Fruit fly (Drosophila melanogaster) whole organism, embryonic: ENCODE data around the gene SoYb.

Experiments used
- CG10543 ChIP-seq: fragments of 200-800 bp; sonication (Bioruptor generic); optimal IDR thresholded peaks from 3 replicates; lab custom pipeline; 2017; ENCODE audit warnings: missing biosample characterization, mild to moderate bottlenecking, missing genetic modification characterization, moderate library complexity
- CG10979 ChIP-seq: fragments of 200-800 bp; sonication (Bioruptor generic); optimal IDR thresholded peaks from 2 replicates; lab custom pipeline; 2018; ENCODE audit warnings: missing biosample characterization, mild to moderate bottlenecking, missing genetic modification characterization, moderate library complexity
- CG11695 ChIP-seq: fragments of 200-800 bp; sonication (Bioruptor generic); IDR thresholded peaks from 3 replicates; pipeline ENCODE4 v1.3.6; 2022; ENCODE audit warnings: missing biosample characterization, missing genetic modification characterization
- CG12659 ChIP-seq: fragments of 200-800 bp; sonication (Bioruptor generic); optimal IDR thresholded peaks from 3 replicates; lab custom pipeline; 2017; ENCODE audit warnings: mild to moderate bottlenecking, missing biosample characterization, missing genetic modification reagents, missing genetic modification characterization
- CG14965 ChIP-seq: fragments of 200-800 bp; sonication (Bioruptor generic); optimal IDR thresholded peaks from 2 replicates; lab custom pipeline; 2016; ENCODE audit warnings: missing biosample characterization, missing genetic modification characterization, borderline replicate concordance
- CG15073 ChIP-seq: fragments of 200-800 bp; sonication (Bioruptor generic); optimal IDR thresholded peaks from 2 replicates; lab custom pipeline; 2016; ENCODE audit warnings: missing biosample characterization, missing genetic modification characterization
- CG17328 ChIP-seq: fragments of 200-800 bp; sonication (Bioruptor generic); IDR thresholded peaks from 2 replicates; pipeline ENCODE4 v1.3.6; 2022; ENCODE audit warnings: missing biosample characterization, missing genetic modification characterization
- CG17359 ChIP-seq: fragments of 200-800 bp; sonication (Bioruptor generic); optimal IDR thresholded peaks from 3 replicates; lab custom pipeline; 2018; ENCODE audit warnings: missing biosample characterization, mild to moderate bottlenecking, missing genetic modification characterization, moderate library complexity
- CG17829 ChIP-seq: fragments of 200-800 bp; optimal IDR thresholded peaks from 2 replicates; lab custom pipeline; 2019; ENCODE audit warnings: missing biosample characterization, mild to moderate bottlenecking, missing genetic modification characterization, moderate library complexity
- CG17912 ChIP-seq: fragments of 200-800 bp; sonication (Bioruptor generic); optimal IDR thresholded peaks from 2 replicates; lab custom pipeline; 2018; ENCODE audit warnings: missing biosample characterization, mild to moderate bottlenecking, missing genetic modification characterization
- CG2889 ChIP-seq: fragments of 200-800 bp; sonication (Bioruptor generic); IDR thresholded peaks from 3 replicates; pipeline ENCODE4 v1.3.6; 2022; ENCODE audit warnings: missing biosample characterization, missing genetic modification characterization
- CG32772 ChIP-seq: fragments of 200-800 bp; sonication (Bioruptor generic); IDR thresholded peaks from 2 replicates; pipeline ENCODE4 v1.3.6; 2022; ENCODE audit warnings: missing biosample characterization, missing genetic modification characterization
- CG3407 ChIP-seq: fragments of 200-800 bp; sonication (Bioruptor generic); optimal IDR thresholded peaks from 2 replicates; lab custom pipeline; 2018; ENCODE audit warnings: missing biosample characterization, mild to moderate bottlenecking, missing genetic modification characterization
- CG42726 ChIP-seq: fragments of 200-800 bp; sonication (Bioruptor generic); IDR thresholded peaks from 2 replicates; pipeline ENCODE4 v1.3.6; 2022; ENCODE audit warnings: missing biosample characterization, missing genetic modification characterization; ENCODE audit not compliant: partially characterized antibody
- CG6254 ChIP-seq: fragments of 200-800 bp; sonication (Bioruptor generic); optimal IDR thresholded peaks from 3 replicates; lab custom pipeline; 2017; ENCODE audit warnings: mild to moderate bottlenecking, missing biosample characterization, missing genetic modification reagents, missing genetic modification characterization
- CG7786 ChIP-seq: fragments of 200-800 bp; sonication (Bioruptor generic); optimal IDR thresholded peaks from 2 replicates; lab custom pipeline; 2016; ENCODE audit warnings: missing biosample characterization, missing genetic modification characterization
- CG7839 ChIP-seq: fragments of 200-800 bp; sonication (Bioruptor generic); optimal IDR thresholded peaks from 3 replicates; lab custom pipeline; 2018; ENCODE audit warnings: missing biosample characterization, mild to moderate bottlenecking, missing genetic modification characterization, moderate library complexity
- CG7987 ChIP-seq: fragments of 200-800 bp; sonication (Bioruptor generic); optimal IDR thresholded peaks from 2 replicates; lab custom pipeline; 2018; ENCODE audit warnings: missing biosample characterization, mild to moderate bottlenecking, missing genetic modification characterization, moderate library complexity
- CG8478 ChIP-seq: fragments of >200 bp; optimal IDR thresholded peaks from 2 replicates; lab custom pipeline; 2018
- CG9727 ChIP-seq: fragments of 200-800 bp; sonication (Bioruptor generic); optimal IDR thresholded peaks from 3 replicates; lab custom pipeline; 2017; ENCODE audit warnings: missing biosample characterization, mild to moderate bottlenecking, missing genetic modification characterization
- Chrac-16 ChIP-seq: fragments of 200-800 bp; sonication (Bioruptor generic); optimal IDR thresholded peaks from 3 replicates; lab custom pipeline; 2016; ENCODE audit warnings: missing biosample characterization, missing genetic modification characterization
- CkIIα-i1 ChIP-seq: fragments of 200-800 bp; sonication (Bioruptor generic); IDR thresholded peaks from 2 replicates; pipeline ENCODE4 v1.3.6; 2022; ENCODE audit warnings: missing biosample characterization, missing genetic modification characterization
- Dref ChIP-seq: fragments of 200-800 bp; sonication (Bioruptor generic); IDR thresholded peaks from 2 replicates; pipeline ENCODE4 v1.3.6; 2022; ENCODE audit warnings: missing biosample characterization, missing genetic modification characterization
- Ets97D ChIP-seq: fragments of 200-800 bp; sonication (Bioruptor generic); optimal IDR thresholded peaks from 3 replicates; lab custom pipeline; 2016; ENCODE audit warnings: missing biosample characterization, missing genetic modification characterization
- GATAe ChIP-seq: fragments of 200-800 bp; sonication (Bioruptor generic); conservative IDR thresholded peaks from 2 replicates; pipeline ENCODE4 v1.3.6; 2022; ENCODE audit warnings: missing biosample characterization, missing genetic modification characterization
- Hand ChIP-seq: fragments of 200-800 bp; sonication (Bioruptor generic); optimal IDR thresholded peaks from 2 replicates; lab custom pipeline; 2017; ENCODE audit warnings: mild to moderate bottlenecking, missing biosample characterization, missing genetic modification reagents, missing genetic modification characterization
- MESR4 ChIP-seq: fragments of 200-800 bp; sonication (Bioruptor generic); optimal IDR thresholded peaks from 2 replicates; lab custom pipeline; 2018; ENCODE audit warnings: missing biosample characterization, mild to moderate bottlenecking, missing genetic modification characterization, moderate library complexity
- Max ChIP-seq: fragments of 200-800 bp; sonication (Bioruptor generic); optimal IDR thresholded peaks from 2 replicates; lab custom pipeline; 2016; ENCODE audit warnings: missing biosample characterization, mild to moderate bottlenecking, missing genetic modification characterization
- NK7.1 ChIP-seq: fragments of 200-800 bp; sonication (Bioruptor generic); optimal IDR thresholded peaks from 3 replicates; lab custom pipeline; 2016; ENCODE audit warnings: missing biosample characterization, missing genetic modification characterization
- Opbp ChIP-seq: fragments of 200-800 bp; sonication (Bioruptor generic); IDR thresholded peaks from 3 replicates; pipeline ENCODE4 v1.3.6; 2022; ENCODE audit warnings: missing biosample characterization, missing genetic modification characterization; ENCODE audit not compliant: partially characterized antibody
- Sin3A ChIP-seq: fragments of >200 bp; optimal IDR thresholded peaks from 2 replicates; lab custom pipeline; 2018
- Spps ChIP-seq: fragments of 200-800 bp; sonication (Bioruptor generic); optimal IDR thresholded peaks from 2 replicates; lab custom pipeline; 2018; ENCODE audit warnings: missing biosample characterization, mild to moderate bottlenecking, missing genetic modification characterization
- Ssrp ChIP-seq: fragments of 200-800 bp; sonication (Bioruptor generic); optimal IDR thresholded peaks from 2 replicates; lab custom pipeline; 2018; ENCODE audit warnings: missing biosample characterization, mild to moderate bottlenecking, missing genetic modification characterization, moderate library complexity
- al ChIP-seq: fragments of 200-800 bp; sonication (Bioruptor generic); IDR thresholded peaks from 2 replicates; pipeline ENCODE4 v1.3.6; 2022; ENCODE audit warnings: missing biosample characterization, missing genetic modification characterization
- ato ChIP-seq: fragments of 200-800 bp; sonication (Bioruptor generic); IDR thresholded peaks from 2 replicates; pipeline ENCODE4 v1.3.6; 2022; ENCODE audit warnings: missing biosample characterization, missing genetic modification characterization; ENCODE audit not compliant: partially characterized antibody
- bbx ChIP-seq: fragments of 200-800 bp; sonication (Bioruptor generic); IDR thresholded peaks from 2 replicates; pipeline ENCODE4 v1.3.6; 2022; ENCODE audit warnings: missing biosample characterization, missing genetic modification characterization; ENCODE audit not compliant: partially characterized antibody
- bowl ChIP-seq: fragments of 200-800 bp; sonication (Bioruptor generic); IDR thresholded peaks from 2 replicates; pipeline ENCODE4 v1.3.6; 2022; ENCODE audit warnings: missing biosample characterization, missing genetic modification characterization
- dysf ChIP-seq: fragments of 200-800 bp; sonication (Bioruptor generic); IDR thresholded peaks from 3 replicates; pipeline ENCODE4 v1.3.6; 2022; ENCODE audit warnings: missing biosample characterization, missing genetic modification characterization
- eve ChIP-seq, 2 experiments: fragments of >200 bp; optimal IDR thresholded peaks; 2 replicates each; lab custom pipeline; 2017; ENCODE audit warnings: missing biosample characterization in 2 of 2, missing genetic modification characterization in 2 of 2
- fd102C ChIP-seq: fragments of 200-800 bp; sonication (Bioruptor generic); optimal IDR thresholded peaks from 2 replicates; lab custom pipeline; 2018; ENCODE audit warnings: missing biosample characterization, mild to moderate bottlenecking, missing genetic modification characterization, moderate library complexity
- fu2 ChIP-seq: fragments of 200-800 bp; sonication (Bioruptor generic); optimal IDR thresholded peaks from 2 replicates; lab custom pipeline; 2016; ENCODE audit warnings: missing biosample characterization, missing genetic modification characterization
- grn ChIP-seq: fragments of 200-800 bp; sonication (Bioruptor generic); optimal IDR thresholded peaks from 3 replicates; lab custom pipeline; 2017; ENCODE audit warnings: missing biosample characterization, missing genetic modification characterization
- gsb-n ChIP-seq: fragments of 200-800 bp; sonication (Bioruptor generic); optimal IDR thresholded peaks from 3 replicates; lab custom pipeline; 2018; ENCODE audit warnings: missing biosample characterization, mild to moderate bottlenecking, missing genetic modification characterization
- her ChIP-seq: fragments of 200-800 bp; sonication (Bioruptor generic); optimal IDR thresholded peaks from 2 replicates; lab custom pipeline; 2016; ENCODE audit warnings: missing biosample characterization, missing genetic modification characterization
- hkb ChIP-seq, 2 experiments: fragments of 200-800 bp in 1 of 2; fragments of >200 bp in 1 of 2; sonication (Bioruptor generic) in 1 of 2; IDR thresholded peaks in 1 of 2; optimal IDR thresholded peaks in 1 of 2; 2 replicates each; pipeline versions ENCODE4 v1.3.6 to Lab custom; 2017 to 2022; ENCODE audit warnings: missing biosample characterization in 1 of 2, missing genetic modification characterization in 1 of 2
- nmo ChIP-seq: fragments of 200-800 bp; sonication (Bioruptor generic); optimal IDR thresholded peaks from 2 replicates; lab custom pipeline; 2018; ENCODE audit warnings: missing biosample characterization, mild to moderate bottlenecking, missing genetic modification characterization, moderate library complexity
- pfk ChIP-seq: fragments of 200-800 bp; sonication (Bioruptor generic); optimal IDR thresholded peaks from 2 replicates; lab custom pipeline; 2018; ENCODE audit warnings: missing biosample characterization, mild to moderate bottlenecking, missing genetic modification characterization, moderate library complexity
- scrt ChIP-seq: fragments of 200-800 bp; sonication (Bioruptor generic); optimal IDR thresholded peaks from 2 replicates; lab custom pipeline; 2018; ENCODE audit warnings: missing biosample characterization, mild to moderate bottlenecking, missing genetic modification characterization, moderate library complexity
- so ChIP-seq: fragments of 200-800 bp; sonication (Bioruptor generic); IDR thresholded peaks from 3 replicates; pipeline ENCODE4 v1.3.6; 2022; ENCODE audit warnings: missing biosample characterization, missing genetic modification characterization
- vnd ChIP-seq: fragments of 200-800 bp; sonication (Bioruptor generic); IDR thresholded peaks from 3 replicates; pipeline ENCODE4 v1.3.6; 2022; ENCODE audit warnings: missing biosample characterization, missing genetic modification characterization; ENCODE audit not compliant: partially characterized antibody

Gene SoYb

DNA sequence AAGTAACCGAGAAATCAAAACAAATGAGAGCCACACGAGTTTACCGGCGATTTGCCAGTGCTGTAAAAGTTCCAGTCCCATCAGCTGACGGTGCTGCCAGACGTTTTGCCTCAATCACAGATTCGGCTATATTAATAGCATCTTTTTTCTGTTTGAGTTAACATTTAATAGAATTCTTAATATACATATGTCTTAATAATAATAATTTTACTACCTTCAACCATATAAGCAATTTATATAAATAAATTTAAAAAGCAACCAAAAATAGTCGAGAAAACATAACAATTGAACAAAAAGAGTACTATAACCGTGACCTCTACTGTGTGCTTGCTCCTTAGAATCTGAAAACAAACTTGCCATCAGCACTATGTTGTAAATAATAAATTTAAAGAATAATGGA lies 48.4 kb downstream of the SoYb start, which contains the start of the genes CG13126 and CG4709 (continued):
- peak; percentile 92 for TF ChIP-seq CG6254 (GFP tag; lab: Kevin White, UChicago)
- peak; percentile 57 for TF ChIP-seq CG15073 (GFP tag; lab: Kevin White, UChicago)
- peak; percentile 83 for TF ChIP-seq CG17328
- TF ChIP-seq scrt (GFP tag; lab: Kevin White, UChicago), result peak; percentile 87
- TF ChIP-seq MESR4 (GFP tag; lab: Kevin White, UChicago), result peak; percentile 23
- TF ChIP-seq CG7987, result peak; percentile 60
- TF ChIP-seq CG9727 (GFP tag; lab: Kevin White, UChicago), result peak; percentile 96
- TF ChIP-seq CG3407 (GFP tag; lab: Kevin White, UChicago), result peak; percentile 79
- peak; percentile 9 for TF ChIP-seq CG7786
- peak; percentile 59 for TF ChIP-seq fd102C (GFP tag; lab: Kevin White, UChicago)
- peak; percentile 94 for TF ChIP-seq CG7839 (tag; lab: Kevin White, UChicago)
- TF ChIP-seq CG2889 (GFP tag; lab: Robert Waterston, UW), result peak; percentile 74; the same call in 2 of the 3 replicates
- no peak for TF ChIP-seq CG42726
- peak; percentile 93 for TF ChIP-seq Ssrp (tag; lab: Kevin White, UChicago)
- peak; percentile 63 for TF ChIP-seq CG10543
- TF ChIP-seq CG12659 (GFP tag; lab: Kevin White, UChicago), result peak; percentile 90
- TF ChIP-seq Hand, result peak; percentile 69
- peak; percentile 92 for TF ChIP-seq Max
- TF ChIP-seq nmo (GFP tag; lab: Kevin White, UChicago), result peak; percentile 97
- no peak for TF ChIP-seq CG14965
- peak; percentile 89 for TF ChIP-seq CG32772 (GFP tag; lab: Robert Waterston, UW)
- peak; percentile 93 for TF ChIP-seq gsb-n
- peak; percentile 95 for TF ChIP-seq Spps (tag; lab: Kevin White, UChicago)
- peak; percentile 37 for TF ChIP-seq grn (GFP tag; lab: Kevin White, UChicago)
- no peak; the same call in 1 of the 2 replicates for TF ChIP-seq GATAe (GFP tag; lab: Robert Waterston, UW)
- peak; percentile 33; the same call in 1 of the 2 replicates for TF ChIP-seq Dref (GFP tag; lab: Robert Waterston, UW)
- no peak for TF ChIP-seq Opbp (GFP tag; lab: Robert Waterston, UW)
- peak; percentile 77; the same call in 2 of the 3 replicates for TF ChIP-seq so (GFP tag; lab: Robert Waterston, UW)
- peak; percentile 95 for TF ChIP-seq CG17359
- peak; percentile 85 for TF ChIP-seq Chrac-16 (GFP tag; lab: Kevin White, UChicago)
- TF ChIP-seq pfk (GFP tag; lab: Kevin White, UChicago), result no peak
- peak; percentile 97 for TF ChIP-seq CG17829 (tag; lab: Kevin White, UChicago)
- TF ChIP-seq hkb (optimal IDR thresholded peaks at IDR 0.05; lab: Kevin White, UChicago), result no peak
- peak; percentile 91 for TF ChIP-seq hkb (GFP tag; IDR thresholded peaks at IDR 0.05; lab: Robert Waterston, UW)
- peak; percentile 5 for TF ChIP-seq fu2 (GFP tag; lab: Kevin White, UChicago)
- peak; percentile 29 for TF ChIP-seq CG17912 (GFP tag; lab: Kevin White, UChicago)
- TF ChIP-seq Ets97D, result peak; percentile 61
- TF ChIP-seq bbx, result 0 out of 2 replicates have a peak, but pooled peaks have one; percentile 18
- TF ChIP-seq ato (GFP tag; lab: Robert Waterston, UW), result no peak
- TF ChIP-seq al (GFP tag; lab: Robert Waterston, UW), result peak; percentile 78
- TF ChIP-seq bowl, result peak; percentile 49; the same call in 1 of the 2 replicates
- no peak for TF ChIP-seq her
- no peak for TF ChIP-seq vnd (GFP tag; lab: Robert Waterston, UW)
- TF ChIP-seq dysf (GFP tag; lab: Robert Waterston, UW), result peak; percentile 92
- no peak for TF ChIP-seq eve (GFP tag; optimal IDR thresholded peaks at IDR 0.05; lab: Kevin White, UChicago)
- peak; percentile 29 for TF ChIP-seq NK7.1 (GFP tag; lab: Kevin White, UChicago)
- TF ChIP-seq CkIIα-i1 (GFP tag; lab: Robert Waterston, UW), result no peak
- TF ChIP-seq CG10979, result peak; percentile 96
- TF ChIP-seq CG11695 (GFP tag; lab: Robert Waterston, UW), result peak; percentile 95
- TF ChIP-seq CG8478, result no peak
- TF ChIP-seq Sin3A (lab: Kevin White, UChicago), result peak; percentile 18
